Worm (Caenorhabditis elegans): ENCODE measurements around the gene tcer-1.
A peak's percentile ranks its signal among the peaks of the same experiment; 100 is the strongest.
"Not testable (repeated sequence)": the region's sequence is repeated elsewhere in the genome, so short reads cannot be mapped to it uniquely, and the experiment has no call there.

DNA sequence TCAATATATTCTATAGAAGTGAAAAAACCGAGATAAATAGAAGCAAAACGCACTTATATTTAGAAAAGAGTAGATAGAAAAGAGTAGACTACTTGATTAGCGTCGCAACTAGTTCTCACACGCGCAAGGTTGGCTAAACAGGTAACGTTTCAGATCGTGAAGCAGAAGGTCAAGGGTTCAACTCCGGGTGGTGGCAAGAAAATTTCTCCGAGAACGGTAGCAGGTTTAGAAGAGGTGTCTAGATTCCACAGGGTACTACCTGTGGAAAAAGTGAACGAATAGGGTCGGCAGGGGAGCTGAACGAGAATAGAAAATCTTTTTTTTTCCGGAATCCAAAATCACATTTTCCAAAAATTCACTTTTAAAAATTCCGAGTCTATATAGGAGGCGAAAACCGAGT is 7.8 kb downstream of the tcer-1 start:
- TF ChIP-seq flt-1 (GFP tag; IDR thresholded peaks at IDR 0.05) (peak; percentile 72; the same call in 1 of the 2 replicates), tab-1 (GFP tag; IDR thresholded peaks at IDR 0.05) (peak; percentile 15; the same call in 1 of the 2 replicates), klf-2 (GFP tag; conservative IDR thresholded peaks at IDR 0.05) (0 out of 2 replicates have a peak, but pooled peaks have one; percentile 19), ztf-23 (GFP tag; IDR thresholded peaks at IDR 0.05) (peak; percentile 49; the same call in 1 of the 2 replicates), ref-1 (GFP tag; conservative IDR thresholded peaks at IDR 0.05) (0 out of 2 replicates have a peak, but pooled peaks have one; percentile 34)
- TF ChIP-seq T22C8.4 (GFP tag; IDR thresholded peaks at IDR 0.05); med-1 (GFP tag; optimal IDR thresholded peaks at IDR 0.05; ENCODE audit: insufficient read depth): not testable (repeated sequence)

Data from whole organism, midembryonic.